Worm (Caenorhabditis elegans): ENCODE measurements around the gene C10C6.13.
A peak's percentile ranks its signal among the peaks of the same experiment; 100 is the strongest.

C10C6.13 gene

ce11 chrIV:11494924-11495323 lies 25.4 kb upstream of the C10C6.13 start:
- TF ChIP-seq aly-1 (tag; optimal IDR thresholded peaks at IDR 0.05), result no peak
- TF ChIP-seq F13C5.2 (tag; optimal IDR thresholded peaks at IDR 0.05), result peak; percentile 2
- TF ChIP-seq hmbx-1 (tag; optimal IDR thresholded peaks at IDR 0.05), result no peak
- TF ChIP-seq ama-1 (optimal IDR thresholded peaks at IDR 0.05), result no peak
- no peak for TF ChIP-seq ceh-13 (GFP tag; optimal IDR thresholded peaks at IDR 0.05)

- TF ChIP-seq ceh-13 (GFP tag; optimal IDR thresholded peaks at IDR 0.05), result no peak
- TF ChIP-seq scrt-1 (GFP tag; IDR thresholded peaks at IDR 0.05), result no peak
- TF ChIP-seq B0310.2 (tag; optimal IDR thresholded peaks at IDR 0.05), result no peak
- no peak for TF ChIP-seq sea-1 (GFP tag; conservative IDR thresholded peaks at IDR 0.05)
- TF ChIP-seq hnd-1 (tag; optimal IDR thresholded peaks at IDR 0.05), result no peak
- TF ChIP-seq tbx-11 (GFP tag; IDR thresholded peaks at IDR 0.05), result no peak
- no peak for TF ChIP-seq flt-1 (GFP tag; IDR thresholded peaks at IDR 0.05)
- TF ChIP-seq F13C5.2 (tag; optimal IDR thresholded peaks at IDR 0.05), result no peak
- TF ChIP-seq tra-4 (tag; optimal IDR thresholded peaks at IDR 0.05), result no peak
- no peak for TF ChIP-seq ama-1 (optimal IDR thresholded peaks at IDR 0.05)
- no peak for TF ChIP-seq aly-1 (tag; optimal IDR thresholded peaks at IDR 0.05)
- no peak for TF ChIP-seq pes-1 (GFP tag; IDR thresholded peaks at IDR 0.05)
- no peak for TF ChIP-seq hmbx-1 (tag; optimal IDR thresholded peaks at IDR 0.05)
- TF ChIP-seq tbx-37 (GFP tag; conservative IDR thresholded peaks at IDR 0.05), result no peak
- no peak for TF ChIP-seq hmg-4 (GFP tag; optimal IDR thresholded peaks at IDR 0.05)
Measured at ce11 chrIV:11493899-11494298, 24.4 kb upstream of the C10C6.13 start.

DNA sequence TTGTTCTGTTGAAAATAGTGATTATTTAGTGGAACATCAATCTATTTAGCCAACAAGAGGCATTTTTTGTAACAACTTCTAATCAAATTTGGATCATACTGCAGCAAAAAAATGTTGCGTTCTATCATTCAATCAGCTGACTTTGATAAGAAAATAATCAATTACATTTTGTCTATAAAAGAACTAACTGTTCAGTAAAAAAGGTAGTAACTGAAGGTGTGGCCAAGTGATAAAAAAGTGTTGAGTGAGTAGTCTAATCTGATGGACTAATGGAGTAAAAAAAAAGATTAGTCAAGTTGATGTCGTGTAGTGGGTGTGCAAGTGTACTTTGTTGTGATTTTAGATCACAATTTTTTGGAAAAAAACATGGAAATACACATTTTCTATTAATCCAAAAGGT lies 22.8 kb upstream of the C10C6.13 start:
- TF ChIP-seq pes-1 (GFP tag; IDR thresholded peaks at IDR 0.05), result no peak
- TF ChIP-seq ceh-36 (tag; optimal IDR thresholded peaks at IDR 0.05), result no peak
- no peak for TF ChIP-seq tra-4 (tag; optimal IDR thresholded peaks at IDR 0.05)
- no peak for TF ChIP-seq aly-1 (tag; optimal IDR thresholded peaks at IDR 0.05)

DNA sequence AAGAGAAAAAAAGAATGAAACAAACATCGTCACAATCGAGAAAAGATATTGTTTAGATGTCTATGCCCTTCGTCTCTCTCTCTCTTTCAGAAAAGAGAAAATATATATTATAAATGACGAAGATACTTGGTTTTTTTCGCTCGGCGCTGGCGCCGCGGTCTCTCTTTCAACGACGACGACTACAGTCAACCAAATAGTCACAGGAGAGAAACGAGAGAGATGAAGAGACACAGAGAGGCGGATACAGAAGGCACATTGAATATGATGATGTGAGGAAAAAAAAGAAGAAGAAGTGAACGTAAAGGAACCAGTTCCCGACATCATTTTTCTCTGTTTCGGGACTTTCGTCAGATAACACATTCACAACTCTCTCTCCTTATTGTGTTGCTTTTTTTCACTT lies 21.9 kb upstream of the C10C6.13 start:
- TF ChIP-seq hmg-4 (GFP tag; optimal IDR thresholded peaks at IDR 0.05), result no peak
- TF ChIP-seq pes-1 (GFP tag; IDR thresholded peaks at IDR 0.05), result no peak
- no peak for TF ChIP-seq sea-1 (GFP tag; conservative IDR thresholded peaks at IDR 0.05)
- no peak for TF ChIP-seq scrt-1 (GFP tag; IDR thresholded peaks at IDR 0.05)
- TF ChIP-seq hmbx-1 (tag; optimal IDR thresholded peaks at IDR 0.05), result no peak

DNA sequence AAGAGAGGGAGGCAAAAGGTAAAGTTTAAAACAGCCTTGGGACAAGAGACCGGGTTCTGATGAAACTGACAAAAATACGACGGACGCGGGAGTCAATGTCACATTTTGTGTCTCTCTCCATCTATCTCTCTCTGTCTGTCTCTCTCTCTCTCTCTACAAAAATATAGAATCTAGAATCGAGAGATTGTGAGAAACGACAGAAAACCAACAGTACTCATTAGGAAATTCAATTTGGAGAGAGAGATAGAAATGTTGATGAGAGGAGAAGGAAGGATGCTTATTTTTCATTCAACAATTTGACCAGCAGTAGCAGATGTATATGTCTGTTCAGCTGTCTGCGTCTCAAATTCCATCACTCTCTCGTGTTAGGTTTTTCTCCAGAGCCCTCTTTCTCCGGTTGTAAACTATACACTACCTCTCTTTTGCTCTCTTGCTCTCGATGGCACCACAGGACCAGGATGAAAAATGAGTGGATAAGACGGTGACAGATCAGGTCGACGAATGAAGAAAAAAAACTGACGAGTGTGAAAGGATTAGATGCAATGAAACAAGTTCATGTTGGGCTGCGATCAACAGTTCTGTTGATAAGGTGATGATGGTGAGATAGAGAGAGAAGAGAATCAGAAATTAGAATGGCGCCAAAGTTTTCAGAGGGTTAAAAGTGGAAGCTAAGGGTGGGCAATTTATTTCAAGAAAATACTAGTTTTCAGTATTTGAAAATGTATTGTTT lies 20.2 kb upstream of the C10C6.13 start:
- TF ChIP-seq tbx-11 (GFP tag; IDR thresholded peaks at IDR 0.05) (no peak), B0310.2 (tag; optimal IDR thresholded peaks at IDR 0.05) (no peak), hnd-1 (tag; optimal IDR thresholded peaks at IDR 0.05) (no peak), sea-1 (GFP tag; conservative IDR thresholded peaks at IDR 0.05) (no peak), ets-7 (tag; optimal IDR thresholded peaks at IDR 0.05) (no peak), aly-1 (tag; optimal IDR thresholded peaks at IDR 0.05) (no peak), F13C5.2 (tag; optimal IDR thresholded peaks at IDR 0.05) (no peak), tra-4 (tag; optimal IDR thresholded peaks at IDR 0.05) (no peak), pes-1 (GFP tag; IDR thresholded peaks at IDR 0.05) (no peak), ceh-13 (GFP tag; optimal IDR thresholded peaks at IDR 0.05) (no peak), flt-1 (GFP tag; IDR thresholded peaks at IDR 0.05) (no peak), hmbx-1 (tag; optimal IDR thresholded peaks at IDR 0.05) (no peak), hmg-4 (GFP tag; optimal IDR thresholded peaks at IDR 0.05) (no peak), ceh-36 (tag; optimal IDR thresholded peaks at IDR 0.05) (no peak), tbx-37 (GFP tag; conservative IDR thresholded peaks at IDR 0.05) (no peak), scrt-1 (GFP tag; IDR thresholded peaks at IDR 0.05) (no peak), ama-1 (optimal IDR thresholded peaks at IDR 0.05) (no peak)

DNA sequence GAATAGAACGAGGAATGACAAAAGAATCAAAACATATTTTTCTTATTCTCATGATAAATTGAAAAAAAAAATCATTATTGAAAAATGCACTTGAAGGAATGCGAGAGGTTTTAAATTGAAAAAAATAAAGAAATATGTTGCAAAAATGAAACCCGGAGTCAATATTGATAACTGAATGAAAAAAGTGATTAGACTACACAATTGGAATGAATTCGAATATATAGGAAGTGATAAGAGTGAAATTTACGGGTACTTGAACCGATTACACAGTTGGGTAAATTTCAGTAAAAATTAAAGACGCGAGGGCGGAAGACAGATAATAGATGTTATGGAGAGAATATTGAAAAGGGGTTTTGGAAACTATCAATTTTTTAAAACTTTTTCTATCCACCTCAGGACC lies 19.5 kb upstream of the C10C6.13 start:
- TF ChIP-seq tra-4 (tag; optimal IDR thresholded peaks at IDR 0.05), result no peak
- no peak for TF ChIP-seq hnd-1 (tag; optimal IDR thresholded peaks at IDR 0.05)
- TF ChIP-seq ceh-13 (GFP tag; optimal IDR thresholded peaks at IDR 0.05), result no peak

ce11 chrIV:11487889-11488556 lies 18.5 kb upstream of the C10C6.13 start:
- TF ChIP-seq pes-1 (GFP tag; IDR thresholded peaks at IDR 0.05) (no peak), tra-4 (tag; optimal IDR thresholded peaks at IDR 0.05) (no peak), ets-7 (tag; optimal IDR thresholded peaks at IDR 0.05) (no peak), ceh-36 (tag; optimal IDR thresholded peaks at IDR 0.05) (no peak), hnd-1 (tag; optimal IDR thresholded peaks at IDR 0.05) (no peak), hmg-4 (GFP tag; optimal IDR thresholded peaks at IDR 0.05) (no peak), ceh-13 (GFP tag; optimal IDR thresholded peaks at IDR 0.05) (no peak), scrt-1 (GFP tag; IDR thresholded peaks at IDR 0.05) (no peak), hmbx-1 (tag; optimal IDR thresholded peaks at IDR 0.05) (no peak), B0310.2 (tag; optimal IDR thresholded peaks at IDR 0.05) (no peak), flt-1 (GFP tag; IDR thresholded peaks at IDR 0.05) (no peak), tbx-37 (GFP tag; conservative IDR thresholded peaks at IDR 0.05) (no peak), aly-1 (tag; optimal IDR thresholded peaks at IDR 0.05) (no peak), tbx-11 (GFP tag; IDR thresholded peaks at IDR 0.05) (no peak), ama-1 (optimal IDR thresholded peaks at IDR 0.05) (no peak)

DNA sequence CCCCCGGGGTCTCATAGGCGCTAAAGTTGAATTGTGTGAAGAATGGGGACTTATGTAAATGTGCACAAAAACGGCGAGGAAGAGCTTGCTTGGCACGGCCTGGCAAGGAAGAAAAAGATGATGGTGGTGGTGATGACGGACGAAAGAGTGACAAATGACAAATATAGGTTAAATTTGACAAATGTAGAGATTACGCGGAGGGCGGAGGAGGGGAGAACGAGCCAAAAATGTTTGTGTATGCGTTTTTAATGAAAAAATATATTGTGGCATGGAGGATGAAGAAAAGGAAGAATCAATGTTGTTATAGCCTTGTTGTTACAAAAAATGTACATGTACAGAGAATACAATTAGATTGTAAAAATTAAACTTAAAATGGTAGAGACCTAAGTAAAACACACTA lies 17.3 kb upstream of the C10C6.13 start:
- TF ChIP-seq ceh-36 (tag; optimal IDR thresholded peaks at IDR 0.05) (no peak), B0310.2 (tag; optimal IDR thresholded peaks at IDR 0.05) (no peak), tbx-11 (GFP tag; IDR thresholded peaks at IDR 0.05) (no peak), tra-4 (tag; optimal IDR thresholded peaks at IDR 0.05) (no peak), hmg-4 (GFP tag; optimal IDR thresholded peaks at IDR 0.05) (no peak), aly-1 (tag; optimal IDR thresholded peaks at IDR 0.05) (no peak), tbx-37 (GFP tag; conservative IDR thresholded peaks at IDR 0.05) (no peak), sea-1 (GFP tag; conservative IDR thresholded peaks at IDR 0.05) (no peak), hmbx-1 (tag; optimal IDR thresholded peaks at IDR 0.05) (no peak), pes-1 (GFP tag; IDR thresholded peaks at IDR 0.05) (no peak), ceh-13 (GFP tag; optimal IDR thresholded peaks at IDR 0.05) (no peak), scrt-1 (GFP tag; IDR thresholded peaks at IDR 0.05) (no peak), flt-1 (GFP tag; IDR thresholded peaks at IDR 0.05) (no peak), ama-1 (optimal IDR thresholded peaks at IDR 0.05) (no peak), ets-7 (tag; optimal IDR thresholded peaks at IDR 0.05) (no peak), F13C5.2 (tag; optimal IDR thresholded peaks at IDR 0.05) (no peak)
